Worm (Caenorhabditis elegans) whole organism, L4 larva: ENCODE data around the gene ser-2.

ENCODE experiments used
- ceh-28 ChIP-seq: fragments of 150-350 bp; optimal IDR thresholded peaks from 2 replicates; lab custom pipeline; 2014; ENCODE audit warnings: missing biosample characterization, missing genetic modification reagents, missing genetic modification characterization
- dpl-1 ChIP-seq: fragments of 150-350 bp; optimal IDR thresholded peaks from 2 replicates; lab custom pipeline; 2014; ENCODE audit warnings: missing biosample characterization, missing genetic modification reagents, missing genetic modification characterization
- spr-1 ChIP-seq: sonication (generic microtip); optimal IDR thresholded peaks from 2 replicates; lab custom pipeline; 2016; ENCODE audit warnings: mild to moderate bottlenecking, missing genetic modification characterization, missing compliant biosample characterization
- unc-39 ChIP-seq: sonication (generic microtip); optimal IDR thresholded peaks from 2 replicates; lab custom pipeline; 2017; ENCODE audit warnings: missing biosample characterization, missing genetic modification characterization

ce11 chrX:15268461-15268860 lies 34.3 kb downstream of the ser-2 start:
- TF ChIP-seq spr-1 (tag; lab: Kevin White, UChicago) (no peak), ceh-28 (tag; lab: Kevin White, UChicago) (no peak), unc-39 (tag; lab: Kevin White, UChicago) (no peak), dpl-1 (GFP tag; lab: Kevin White, UChicago) (no peak)
